Fruit fly (Drosophila melanogaster) whole organism, pupa: Measurements from ENCODE around the gene Lsd-2.

Source experiments
- CG10348 ChIP-seq: fragments of 200-800 bp; sonication (Bioruptor generic); IDR thresholded peaks from 2 replicates; pipeline ENCODE4 v1.3.6; 2022; ENCODE audit warnings: missing biosample characterization, missing genetic modification characterization
- CG12605 ChIP-seq: fragments of 200-800 bp; sonication (Bioruptor generic); IDR thresholded peaks from 2 replicates; pipeline ENCODE4 v1.3.6; 2022; ENCODE audit warnings: missing biosample characterization, missing genetic modification characterization
- CG13204 ChIP-seq: fragments of 200-800 bp; sonication (Bioruptor generic); optimal IDR thresholded peaks from 2 replicates; lab custom pipeline; 2018; ENCODE audit warnings: missing biosample characterization, mild to moderate bottlenecking, missing genetic modification characterization, moderate library complexity
- CG14655 ChIP-seq: fragments of 200-800 bp; sonication (Bioruptor generic); optimal IDR thresholded peaks from 3 replicates; lab custom pipeline; 2017; ENCODE audit warnings: mild to moderate bottlenecking, missing biosample characterization, missing genetic modification reagents, missing genetic modification characterization
- CG15710 ChIP-seq: fragments of 200-800 bp; sonication (Bioruptor generic); optimal IDR thresholded peaks from 2 replicates; lab custom pipeline; 2018; ENCODE audit warnings: missing biosample characterization, mild to moderate bottlenecking, missing genetic modification characterization, moderate library complexity
- CG17806 ChIP-seq: fragments of 200-800 bp; sonication (Bioruptor generic); optimal IDR thresholded peaks from 2 replicates; lab custom pipeline; 2018; ENCODE audit warnings: missing biosample characterization, mild to moderate bottlenecking, missing genetic modification characterization, moderate library complexity
- CG32121 ChIP-seq: fragments of 200-800 bp; sonication (Bioruptor generic); IDR thresholded peaks from 2 replicates; pipeline ENCODE4 v1.3.6; 2022; ENCODE audit warnings: missing biosample characterization, missing genetic modification characterization
- CG34367 ChIP-seq: fragments of 200-800 bp; sonication (Bioruptor generic); optimal IDR thresholded peaks from 2 replicates; lab custom pipeline; 2018; ENCODE audit warnings: missing biosample characterization, mild to moderate bottlenecking, missing genetic modification characterization
- CG4496 ChIP-seq: fragments of 200-800 bp; sonication (Bioruptor generic); IDR thresholded peaks from 3 replicates; pipeline ENCODE4 v1.3.6; 2022; ENCODE audit warnings: missing biosample characterization, missing genetic modification characterization
- CG8159 ChIP-seq: fragments of 200-800 bp; sonication (Bioruptor generic); optimal IDR thresholded peaks from 3 replicates; lab custom pipeline; 2018; ENCODE audit warnings: missing biosample characterization, mild to moderate bottlenecking, missing genetic modification characterization, moderate library complexity
- CG8301 ChIP-seq: fragments of 200-800 bp; sonication (Bioruptor generic); optimal IDR thresholded peaks from 2 replicates; lab custom pipeline; 2018; ENCODE audit warnings: missing biosample characterization, mild to moderate bottlenecking, missing genetic modification characterization
- CG9948 ChIP-seq: fragments of 200-800 bp; sonication (Bioruptor generic); optimal IDR thresholded peaks from 2 replicates; lab custom pipeline; 2018; ENCODE audit warnings: missing biosample characterization, mild to moderate bottlenecking, missing genetic modification characterization, moderate library complexity
- D1 ChIP-seq: fragments of 200-800 bp; sonication (Bioruptor generic); optimal IDR thresholded peaks from 2 replicates; lab custom pipeline; 2018; ENCODE audit warnings: missing biosample characterization, mild to moderate bottlenecking, missing genetic modification characterization, moderate library complexity
- EcR ChIP-seq: fragments of 200-800 bp; sonication (Bioruptor generic); optimal IDR thresholded peaks from 3 replicates; lab custom pipeline; 2019; ENCODE audit warnings: missing biosample characterization, missing genetic modification characterization, mild to moderate bottlenecking, moderate library complexity, missing genetic modification reagents
- Ets98B ChIP-seq: fragments of 200-800 bp; sonication (Bioruptor generic); IDR thresholded peaks from 2 replicates; pipeline ENCODE4 v1.3.6; 2022; ENCODE audit warnings: missing biosample characterization, missing genetic modification characterization
- Pif1A ChIP-seq: fragments of 200-800 bp; sonication (Bioruptor generic); optimal IDR thresholded peaks from 3 replicates; lab custom pipeline; 2016; ENCODE audit warnings: missing biosample characterization, missing genetic modification characterization
- Pif1B ChIP-seq: fragments of 200-800 bp; sonication (Bioruptor generic); optimal IDR thresholded peaks from 3 replicates; lab custom pipeline; 2016; ENCODE audit warnings: missing biosample characterization, missing genetic modification characterization
- Snoo ChIP-seq: fragments of 200-800 bp; sonication (Bioruptor generic); optimal IDR thresholded peaks from 3 replicates; lab custom pipeline; 2017; ENCODE audit warnings: missing biosample characterization, mild to moderate bottlenecking, missing genetic modification characterization, inconsistent platforms
- fd96Ca ChIP-seq: fragments of 200-800 bp; sonication (Bioruptor generic); IDR thresholded peaks from 3 replicates; pipeline ENCODE4 v1.3.6; 2022; ENCODE audit warnings: missing biosample characterization, missing genetic modification characterization
- gl ChIP-seq: fragments of 200-800 bp; sonication (Bioruptor generic); optimal IDR thresholded peaks from 2 replicates; lab custom pipeline; 2018; ENCODE audit warnings: missing biosample characterization, mild to moderate bottlenecking, missing genetic modification characterization
- rn ChIP-seq: fragments of 200-800 bp; sonication (Bioruptor generic); IDR thresholded peaks from 2 replicates; pipeline ENCODE4 v1.3.6; 2022; ENCODE audit warnings: missing biosample characterization, missing genetic modification characterization

Gene Lsd-2

DNA sequence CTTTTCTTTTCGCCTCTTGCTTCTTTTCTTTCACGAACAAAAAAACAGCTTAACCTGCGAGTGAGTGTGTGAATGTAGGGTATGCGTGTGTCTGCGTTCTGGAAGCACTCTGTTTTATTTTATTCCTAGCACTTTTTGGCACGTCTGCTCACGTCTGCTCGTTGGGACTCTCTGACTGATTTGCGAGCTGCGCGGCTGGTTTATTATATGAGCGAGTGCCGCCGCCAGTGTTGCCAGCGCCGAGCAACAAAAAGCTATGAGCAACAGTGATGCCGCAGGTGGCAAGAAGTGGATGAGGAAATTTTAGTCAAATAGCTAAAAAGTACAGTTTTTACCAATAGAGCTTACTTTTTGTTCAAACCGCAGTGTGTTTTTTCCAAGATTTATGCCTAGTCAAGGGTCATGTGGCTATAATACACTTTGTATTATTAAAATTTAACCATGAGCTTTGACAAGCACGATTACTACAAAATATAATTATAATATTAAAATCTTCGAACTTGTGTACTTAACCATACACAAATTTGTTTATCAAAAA is at the start of gene Lsd-2:
Lsd-2 (minus strand) TSS at position 183 of the 538 bp plus-strand sequence.
- TF ChIP-seq CG32121: 0 out of 2 replicates have a peak, but pooled peaks have one; percentile 18
- TF ChIP-seq CG10348: no peak
- TF ChIP-seq CG12605 (GFP tag; lab: Robert Waterston, UW): peak; percentile 50; the same call in 1 of the 2 replicates
- TF ChIP-seq CG4496 (GFP tag; lab: Robert Waterston, UW): peak; percentile 53; the same call in 2 of the 3 replicates
- TF ChIP-seq CG8301: no peak
- TF ChIP-seq rn: no peak
- no peak for TF ChIP-seq EcR (GFP tag; lab: Kevin White, UChicago)
- peak; percentile 51 for TF ChIP-seq Ets98B (GFP tag; lab: Robert Waterston, UW)
- TF ChIP-seq CG13204 (GFP tag; lab: Kevin White, UChicago): peak; percentile 4
- TF ChIP-seq CG15710: peak; percentile 9
- no peak for TF ChIP-seq CG9948
- no peak for TF ChIP-seq D1 (tag; lab: Kevin White, UChicago)
- TF ChIP-seq gl (tag; lab: Kevin White, UChicago): peak; percentile 31
- peak; percentile 50; the same call in 1 of the 3 replicates for TF ChIP-seq fd96Ca (GFP tag; lab: Robert Waterston, UW)
- peak; percentile 40 for TF ChIP-seq CG14655 (GFP tag; lab: Kevin White, UChicago)
- peak; percentile 42 for TF ChIP-seq CG8159
- TF ChIP-seq Pif1B (GFP tag; lab: Kevin White, UChicago): peak; percentile 37
- TF ChIP-seq CG17806 (tag; lab: Kevin White, UChicago): peak; percentile 10
- TF ChIP-seq CG34367: peak; percentile 30
- peak; percentile 12 for TF ChIP-seq Snoo
- TF ChIP-seq Pif1A (GFP tag; lab: Kevin White, UChicago): no peak

DNA sequence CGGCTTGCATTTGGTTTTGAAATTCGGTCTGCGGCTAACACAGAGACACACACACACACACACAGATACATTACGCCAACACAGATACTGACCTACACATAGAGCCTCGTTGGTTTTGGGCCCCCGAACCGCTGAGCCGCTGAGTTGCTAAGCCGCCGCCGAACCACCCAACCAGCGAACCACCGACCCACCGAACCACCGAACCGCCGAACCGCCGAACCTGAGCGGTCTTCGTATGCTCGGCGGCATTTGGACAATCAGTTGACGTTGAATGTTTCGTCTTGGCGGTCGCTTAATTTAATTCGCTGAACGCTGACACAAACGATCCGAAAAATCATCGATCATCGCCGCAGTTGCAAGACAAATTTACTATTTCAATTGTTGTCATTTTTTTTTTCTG is 49.5 kb upstream of the Lsd-2 start, which contains the start of gene drd:
drd (plus strand) TSS at position 258 of the 400 bp plus-strand sequence.
- TF ChIP-seq D1 (tag; lab: Kevin White, UChicago): no peak
- no peak for TF ChIP-seq rn
- no peak for TF ChIP-seq CG14655 (GFP tag; lab: Kevin White, UChicago)
- TF ChIP-seq CG9948: no peak

DNA sequence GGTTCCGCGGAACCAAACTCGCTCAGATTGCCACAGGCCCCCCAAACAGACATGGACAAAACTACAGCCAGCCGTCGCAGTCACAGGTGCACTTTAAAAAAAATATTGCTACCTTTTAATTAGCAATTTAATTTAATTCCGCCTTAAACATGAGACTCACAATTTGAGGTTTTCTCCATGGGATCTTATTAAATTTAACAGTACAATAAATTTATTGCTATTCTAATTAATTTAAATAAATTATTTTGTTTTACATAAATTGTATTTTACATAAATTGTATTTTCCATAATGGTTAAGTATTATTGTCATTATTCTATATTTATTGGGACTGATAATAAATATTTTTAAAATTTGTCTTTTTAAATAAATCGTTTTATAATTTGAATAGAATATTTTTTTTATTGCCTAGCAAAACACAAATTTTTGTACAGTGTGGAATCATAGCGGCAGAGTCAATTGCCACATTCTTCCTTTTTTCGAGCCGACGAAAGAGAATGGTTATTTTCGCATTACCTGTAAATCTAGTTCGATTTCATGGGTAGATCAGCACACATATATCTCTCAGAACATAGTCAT is 47.5 kb upstream of the Lsd-2 start:
- TF ChIP-seq CG13204 (GFP tag; lab: Kevin White, UChicago): no peak
- no peak for TF ChIP-seq fd96Ca (GFP tag; lab: Robert Waterston, UW)
- peak; percentile 55 for TF ChIP-seq CG8301
- TF ChIP-seq CG17806 (tag; lab: Kevin White, UChicago): peak; percentile 34
- no peak for TF ChIP-seq D1 (tag; lab: Kevin White, UChicago)
- TF ChIP-seq CG8159: peak; percentile 67
- no peak for TF ChIP-seq Pif1A (GFP tag; lab: Kevin White, UChicago)
- TF ChIP-seq CG14655 (GFP tag; lab: Kevin White, UChicago): peak; percentile 77
- no peak for TF ChIP-seq Snoo
- TF ChIP-seq CG32121: peak; percentile 27; the same call in 1 of the 2 replicates
- TF ChIP-seq CG10348: no peak; the same call in 1 of the 2 replicates
- no peak for TF ChIP-seq Pif1B (GFP tag; lab: Kevin White, UChicago)
- TF ChIP-seq CG4496 (GFP tag; lab: Robert Waterston, UW): 0 out of 3 replicates have a peak, but pooled peaks have one; percentile 7
- peak; percentile 73 for TF ChIP-seq CG9948
- peak; percentile 35 for TF ChIP-seq CG15710
- TF ChIP-seq gl (tag; lab: Kevin White, UChicago): no peak
- no peak for TF ChIP-seq Ets98B (GFP tag; lab: Robert Waterston, UW)
- peak; percentile 11 for TF ChIP-seq CG34367

DNA sequence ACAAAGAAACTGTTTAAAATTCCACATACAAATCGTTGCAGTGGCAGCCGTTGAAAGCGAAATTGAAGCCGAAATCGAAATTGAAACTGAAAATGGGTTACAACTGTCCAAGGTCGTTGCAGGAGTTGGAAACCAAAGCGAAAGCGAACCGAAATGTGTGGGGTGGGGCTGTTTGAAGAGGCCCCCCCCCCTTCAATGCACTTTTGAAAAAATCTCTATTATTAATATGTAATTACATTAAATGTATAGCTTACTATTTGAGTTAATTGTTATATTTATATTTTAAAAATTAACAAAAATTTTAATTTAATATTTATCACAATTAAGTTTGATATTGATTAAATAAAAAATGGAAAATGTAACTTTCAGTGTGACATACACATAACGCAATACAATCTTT is 45.7 kb upstream of the Lsd-2 start:
- TF ChIP-seq CG8159 (no peak), gl (tag; lab: Kevin White, UChicago) (no peak), CG14655 (GFP tag; lab: Kevin White, UChicago) (no peak), Pif1A (GFP tag; lab: Kevin White, UChicago) (no peak), D1 (tag; lab: Kevin White, UChicago) (no peak), CG13204 (GFP tag; lab: Kevin White, UChicago) (no peak)

dm6 chrX:15120116-15120515 is 44.1 kb upstream of the Lsd-2 start:
- TF ChIP-seq CG17806 (tag; lab: Kevin White, UChicago) (no peak), CG32121 (0 out of 2 replicates have a peak, but pooled peaks have one; percentile 27), CG12605 (GFP tag; lab: Robert Waterston, UW) (0 out of 2 replicates have a peak, but pooled peaks have one; percentile 19), CG14655 (GFP tag; lab: Kevin White, UChicago) (peak; percentile 42), D1 (tag; lab: Kevin White, UChicago) (no peak), CG4496 (GFP tag; lab: Robert Waterston, UW) (peak; percentile 49; the same call in 2 of the 3 replicates), Ets98B (GFP tag; lab: Robert Waterston, UW) (peak; percentile 22; the same call in 1 of the 2 replicates), CG8301 (peak; percentile 34)

DNA sequence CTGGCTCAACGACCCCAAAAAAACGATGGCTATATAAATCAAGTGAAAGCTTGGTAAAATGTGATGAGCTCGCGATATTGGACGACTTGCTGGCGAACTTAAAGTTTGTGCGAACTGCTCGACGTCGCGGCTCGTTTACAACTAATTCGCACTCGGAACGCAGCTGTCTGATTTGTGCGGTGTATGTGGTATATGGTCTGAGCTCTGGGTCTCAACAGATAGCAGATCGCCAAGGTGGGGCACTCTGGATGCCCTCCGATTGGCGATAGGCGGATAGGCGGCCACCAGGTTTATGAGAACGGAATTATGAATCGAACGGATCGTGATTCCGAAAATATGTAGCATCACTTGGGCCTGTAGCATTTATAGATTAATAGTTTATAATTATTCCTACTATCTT is 40.4 kb upstream of the Lsd-2 start, which contains the start of gene Cyp4s3:
Cyp4s3 (minus strand) TSS at position 146 of the 400 bp plus-strand sequence.
- no peak for TF ChIP-seq CG13204 (GFP tag; lab: Kevin White, UChicago)
- no peak for TF ChIP-seq CG4496 (GFP tag; lab: Robert Waterston, UW)
- no peak for TF ChIP-seq CG8301
- TF ChIP-seq gl (tag; lab: Kevin White, UChicago): no peak
- no peak for TF ChIP-seq EcR (GFP tag; lab: Kevin White, UChicago)
- TF ChIP-seq D1 (tag; lab: Kevin White, UChicago): no peak
- TF ChIP-seq CG10348: no peak
- TF ChIP-seq CG12605 (GFP tag; lab: Robert Waterston, UW): no peak
- TF ChIP-seq Pif1B (GFP tag; lab: Kevin White, UChicago): no peak
- TF ChIP-seq Pif1A (GFP tag; lab: Kevin White, UChicago): no peak
- TF ChIP-seq CG8159: no peak
- TF ChIP-seq fd96Ca (GFP tag; lab: Robert Waterston, UW): no peak
- TF ChIP-seq rn: no peak
- TF ChIP-seq Snoo: no peak
- TF ChIP-seq CG9948: no peak
- no peak for TF ChIP-seq CG34367
